Worm (Caenorhabditis elegans): ENCODE results near the gene npr-12.

npr-12 gene

DNA sequence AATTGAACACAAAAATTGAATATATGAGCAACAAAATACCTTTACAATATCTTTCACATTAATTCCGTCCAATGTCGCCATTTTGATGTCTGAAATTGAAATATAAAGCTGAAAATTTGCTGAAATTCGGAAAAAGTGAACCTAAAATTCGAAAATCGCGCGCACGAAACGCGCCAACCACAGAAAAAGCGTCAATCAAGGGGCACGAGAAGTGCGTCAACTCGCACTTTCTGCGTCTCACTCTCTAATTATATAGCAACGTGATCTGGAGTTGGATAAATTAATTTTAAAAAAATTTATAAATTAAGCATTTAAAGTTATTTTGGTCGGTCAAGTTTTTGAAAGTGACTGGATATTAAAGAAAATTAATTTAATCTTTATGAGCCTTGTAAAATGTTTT, 18.1 kb downstream of the npr-12 start, which contains the start of gene ruvb-2:
TSS of gene ruvb-2 (minus strand) at position 89 of the 400 bp plus-strand sequence.
- peak; percentile 93 for TF ChIP-seq lin-39 (tag; optimal IDR thresholded peaks at IDR 0.05)
- peak; percentile 14 for TF ChIP-seq ama-1 (optimal IDR thresholded peaks at IDR 0.05)
- TF ChIP-seq isw-1 (GFP tag; IDR thresholded peaks at IDR 0.05): peak; percentile 85
- TF ChIP-seq nhr-84 (tag; optimal IDR thresholded peaks at IDR 0.05): no peak
- peak; percentile 92 for TF ChIP-seq nhr-85 (tag)
- TF ChIP-seq ceh-63 (GFP tag; optimal IDR thresholded peaks at IDR 0.05): no peak
- no peak for TF ChIP-seq tlp-1 (tag; optimal IDR thresholded peaks at IDR 0.05)
- peak; percentile 92 to 94 for TF ChIP-seq lsy-2 (tag; optimal IDR thresholded peaks at IDR 0.05)
- TF ChIP-seq nhr-12 (tag; optimal IDR thresholded peaks at IDR 0.05): no peak
- TF ChIP-seq ceh-8 (GFP tag; optimal IDR thresholded peaks at IDR 0.05): peak; percentile 81
- TF ChIP-seq lir-3 (tag; optimal IDR thresholded peaks at IDR 0.05; ENCODE audit: poor library complexity): peak; percentile 61
- TF ChIP-seq hpl-2 (GFP tag; optimal IDR thresholded peaks at IDR 0.05): peak; percentile 42
- TF ChIP-seq Y116A8C.19 (tag; optimal IDR thresholded peaks at IDR 0.05; ENCODE audit: borderline replicate concordance): no peak
- TF ChIP-seq nhr-237 (tag; optimal IDR thresholded peaks at IDR 0.05): peak; percentile 48
- peak; percentile 4 for TF ChIP-seq aha-1 (tag; optimal IDR thresholded peaks at IDR 0.05)
- TF ChIP-seq lin-14 (GFP tag; optimal IDR thresholded peaks at IDR 0.05): peak; percentile 93
- peak; percentile 82 for TF ChIP-seq grh-1 (GFP tag; IDR thresholded peaks at IDR 0.05)
- TF ChIP-seq rnt-1 (tag; optimal IDR thresholded peaks at IDR 0.05): peak; percentile 92
- TF ChIP-seq lin-13 (GFP tag; optimal IDR thresholded peaks at IDR 0.05): peak; percentile 87
- TF ChIP-seq skn-1 (tag; optimal IDR thresholded peaks at IDR 0.05): peak; percentile 93
- no peak for TF ChIP-seq pag-3 (tag; optimal IDR thresholded peaks at IDR 0.05; ENCODE audit: borderline replicate concordance, insufficient read depth)
- TF ChIP-seq sox-4 (tag; optimal IDR thresholded peaks at IDR 0.05): peak; percentile 69
- peak; percentile 89 for TF ChIP-seq xbp-1 (tag; optimal IDR thresholded peaks at IDR 0.05)
- no peak for TF ChIP-seq ces-1 (GFP tag; optimal IDR thresholded peaks at IDR 0.05)
- no peak for TF ChIP-seq hlh-17 (GFP tag; optimal IDR thresholded peaks at IDR 0.05; ENCODE audit: borderline replicate concordance)
- peak; percentile 92 for TF ChIP-seq snpc-4 (tag; optimal IDR thresholded peaks at IDR 0.05)
- peak; percentile 54 for TF ChIP-seq ceh-88 (GFP tag; IDR thresholded peaks at IDR 0.05)
- peak; percentile 92 for TF ChIP-seq unc-130 (tag; optimal IDR thresholded peaks at IDR 0.05)
- peak; percentile 92 for TF ChIP-seq C16A3.4 (tag; optimal IDR thresholded peaks at IDR 0.05)
- TF ChIP-seq alr-1 (tag; optimal IDR thresholded peaks at IDR 0.05; ENCODE audit: borderline replicate concordance): no peak
- peak; percentile 91 to 95 for TF ChIP-seq lin-35 (GFP tag; optimal IDR thresholded peaks at IDR 0.05)
- TF ChIP-seq mep-1 (tag; optimal IDR thresholded peaks at IDR 0.05): peak; percentile 98
- TF ChIP-seq mdl-1 (tag; optimal IDR thresholded peaks at IDR 0.05): peak in 1 of 2 experiments; percentile 90
- no peak for TF ChIP-seq efl-3 (GFP tag; optimal IDR thresholded peaks at IDR 0.05)
- TF ChIP-seq dpl-1 (GFP tag; optimal IDR thresholded peaks at IDR 0.05): peak; percentile 89 to 92 (median 91)
- no peak for TF ChIP-seq nhr-28 (tag; optimal IDR thresholded peaks at IDR 0.05)
- peak; percentile 94 for TF ChIP-seq nhr-71 (tag; optimal IDR thresholded peaks at IDR 0.05)
- TF ChIP-seq dsc-1 (tag; optimal IDR thresholded peaks at IDR 0.05): peak; percentile 92
- TF ChIP-seq egl-27 (tag; optimal IDR thresholded peaks at IDR 0.05): no peak
- no peak for TF ChIP-seq nhr-76 (tag; optimal IDR thresholded peaks at IDR 0.05)
- peak; percentile 55 for TF ChIP-seq C04F5.9 (tag; optimal IDR thresholded peaks at IDR 0.05)
- TF ChIP-seq ceh-90 (tag; optimal IDR thresholded peaks at IDR 0.05): peak; percentile 8
- peak; percentile 44 for TF ChIP-seq elt-2 (tag; optimal IDR thresholded peaks at IDR 0.05)
- no peak for TF ChIP-seq hlh-4 (tag; optimal IDR thresholded peaks at IDR 0.05)
- TF ChIP-seq elt-3 (tag; optimal IDR thresholded peaks at IDR 0.05): peak in 1 of 6 experiments; percentile 85
- peak; percentile 65 for TF ChIP-seq pax-3 (tag; optimal IDR thresholded peaks at IDR 0.05)
- peak; percentile 89 for TF ChIP-seq nhr-19 (GFP tag; conservative IDR thresholded peaks at IDR 0.05)
- peak; percentile 77 for TF ChIP-seq jun-1 (tag; optimal IDR thresholded peaks at IDR 0.05)
- TF ChIP-seq swsn-7 (tag; optimal IDR thresholded peaks at IDR 0.05): peak; percentile 90
- peak in 1 of 2 experiments; percentile 62 for TF ChIP-seq ztf-11 (tag; optimal IDR thresholded peaks at IDR 0.05)
- TF ChIP-seq pqm-1 (tag; optimal IDR thresholded peaks at IDR 0.05): no peak
- peak; percentile 64 for TF ChIP-seq zip-4 (GFP tag; optimal IDR thresholded peaks at IDR 0.05)

Data from whole organism, L1 larva.